Worm (Caenorhabditis elegans) whole organism, L1 larva: ENCODE results near the gene F53C11.5.

Experiments used
- C04F5.9 ChIP-seq: sonication (generic microtip); optimal IDR thresholded peaks from 2 replicates; lab custom pipeline; 2016; ENCODE audit warnings: missing genetic modification characterization, missing compliant biosample characterization
- C34B4.2 ChIP-seq: sonication (generic microtip); optimal IDR thresholded peaks from 2 replicates; lab custom pipeline; 2017; ENCODE audit warnings: mild to moderate bottlenecking, missing genetic modification characterization, missing compliant biosample characterization
- blmp-1 ChIP-seq: fragments of 150-350 bp; optimal IDR thresholded peaks from 2 replicates; lab custom pipeline; 2014; ENCODE audit warnings: missing biosample characterization, missing genetic modification characterization
- efl-1 ChIP-seq, 4 experiments: fragments of 150-350 bp; optimal IDR thresholded peaks in 3 of 4; peaks in 1 of 4; 1 replicate in 1 of 4; 2 replicates in 3 of 4; lab custom pipeline; 2014; ENCODE audit warnings: missing biosample characterization in 2 of 4, missing genetic modification characterization in 2 of 4, missing genetic modification reagents in 2 of 4
- efl-3 ChIP-seq: fragments of 200-800 bp; sonication (Bioruptor generic); optimal IDR thresholded peaks from 2 replicates; lab custom pipeline; 2018; ENCODE audit warnings: mild to moderate bottlenecking, missing genetic modification characterization, missing compliant biosample characterization
- elt-2 ChIP-seq: sonication (generic microtip); optimal IDR thresholded peaks from 2 replicates; lab custom pipeline; 2016; ENCODE audit warnings: missing genetic modification characterization, mild to moderate bottlenecking, inconsistent platforms, missing compliant biosample characterization, missing genetic modification reagents
- fkh-10 ChIP-seq: sonication (generic microtip); optimal IDR thresholded peaks from 2 replicates; lab custom pipeline; 2017; ENCODE audit warnings: missing biosample characterization, missing genetic modification reagents, missing genetic modification characterization
- fkh-8 ChIP-seq: sonication (generic microtip); optimal IDR thresholded peaks from 2 replicates; lab custom pipeline; 2016; ENCODE audit warnings: mild to moderate bottlenecking, missing genetic modification characterization, missing compliant biosample characterization
- fos-1 ChIP-seq: fragments of 150-350 bp; optimal IDR thresholded peaks from 2 replicates; lab custom pipeline; 2014; ENCODE audit warnings: missing biosample characterization, missing genetic modification characterization
- grh-1 ChIP-seq: fragments of 200-800 bp; sonication (Bioruptor generic); IDR thresholded peaks from 2 replicates; pipeline ENCODE4 v1.3.6; 2022; ENCODE audit warnings: missing genetic modification reagents, missing genetic modification characterization, missing compliant biosample characterization
- lin-14 ChIP-seq: fragments of 200-800 bp; sonication (Bioruptor generic); optimal IDR thresholded peaks from 2 replicates; lab custom pipeline; 2018; ENCODE audit warnings: mild to moderate bottlenecking, missing genetic modification characterization, moderate library complexity, missing compliant biosample characterization
- lin-35 ChIP-seq, 2 experiments: fragments of 150-350 bp; optimal IDR thresholded peaks; 2 replicates each; lab custom pipeline; 2014; ENCODE audit warnings: missing biosample characterization in 2 of 2, missing genetic modification characterization in 2 of 2, missing genetic modification reagents in 2 of 2
- lsy-2 ChIP-seq, 2 experiments: fragments of 150-350 bp; optimal IDR thresholded peaks; 2 replicates each; lab custom pipeline; 2014; ENCODE audit warnings: missing biosample characterization in 2 of 2, missing genetic modification characterization in 2 of 2
- nhr-20 ChIP-seq: sonication (generic microtip); optimal IDR thresholded peaks from 2 replicates; lab custom pipeline; 2016; ENCODE audit warnings: mild to moderate bottlenecking, missing genetic modification characterization, missing compliant biosample characterization
- nhr-237 ChIP-seq: fragments of 150-350 bp; optimal IDR thresholded peaks from 2 replicates; lab custom pipeline; 2014; ENCODE audit warnings: missing biosample characterization, missing genetic modification characterization
- nhr-47 ChIP-seq: sonication (generic microtip); optimal IDR thresholded peaks from 2 replicates; lab custom pipeline; 2016; ENCODE audit warnings: mild to moderate bottlenecking, missing genetic modification characterization, moderate library complexity, missing compliant biosample characterization
- nhr-71 ChIP-seq: sonication (generic microtip); optimal IDR thresholded peaks from 2 replicates; lab custom pipeline; 2016; ENCODE audit warnings: mild to moderate bottlenecking, missing genetic modification characterization, moderate library complexity, missing compliant biosample characterization
- pax-3 ChIP-seq: fragments of 200-800 bp; sonication (Bioruptor generic); optimal IDR thresholded peaks from 2 replicates; lab custom pipeline; 2018; ENCODE audit warnings: mild to moderate bottlenecking, missing genetic modification characterization, moderate library complexity, missing compliant biosample characterization
- rnt-1 ChIP-seq: sonication (generic microtip); optimal IDR thresholded peaks from 2 replicates; lab custom pipeline; 2016; ENCODE audit warnings: mild to moderate bottlenecking, missing genetic modification characterization, moderate library complexity, missing compliant biosample characterization
- skn-1 ChIP-seq: fragments of 150-350 bp; optimal IDR thresholded peaks from 2 replicates; lab custom pipeline; 2014; ENCODE audit warnings: missing biosample characterization, missing genetic modification characterization
- snu-23 ChIP-seq: sonication (generic microtip); optimal IDR thresholded peaks from 2 replicates; lab custom pipeline; 2016; ENCODE audit warnings: missing genetic modification characterization, missing compliant biosample characterization
- sup-37 ChIP-seq: fragments of 200-800 bp; sonication (Bioruptor generic); optimal IDR thresholded peaks from 2 replicates; lab custom pipeline; 2018; ENCODE audit warnings: mild to moderate bottlenecking, missing genetic modification characterization, missing compliant biosample characterization
- swsn-7 ChIP-seq: sonication (generic microtip); optimal IDR thresholded peaks from 2 replicates; lab custom pipeline; 2016; ENCODE audit warnings: missing genetic modification characterization, missing compliant biosample characterization
- tlp-1 ChIP-seq: fragments of 150-350 bp; optimal IDR thresholded peaks from 2 replicates; lab custom pipeline; 2014; ENCODE audit warnings: missing biosample characterization, missing genetic modification characterization
- ztf-11 ChIP-seq, 2 experiments: sonication (generic microtip); optimal IDR thresholded peaks; 2 replicates each; lab custom pipeline; 2016 to 2017; ENCODE audit warnings: missing genetic modification characterization in 2 of 2, missing biosample characterization in 1 of 2, missing compliant biosample characterization in 1 of 2
- ztf-4 ChIP-seq: fragments of 150-350 bp; optimal IDR thresholded peaks from 2 replicates; lab custom pipeline; 2014; ENCODE audit warnings: missing biosample characterization, missing genetic modification characterization

F53C11.5 gene

DNA sequence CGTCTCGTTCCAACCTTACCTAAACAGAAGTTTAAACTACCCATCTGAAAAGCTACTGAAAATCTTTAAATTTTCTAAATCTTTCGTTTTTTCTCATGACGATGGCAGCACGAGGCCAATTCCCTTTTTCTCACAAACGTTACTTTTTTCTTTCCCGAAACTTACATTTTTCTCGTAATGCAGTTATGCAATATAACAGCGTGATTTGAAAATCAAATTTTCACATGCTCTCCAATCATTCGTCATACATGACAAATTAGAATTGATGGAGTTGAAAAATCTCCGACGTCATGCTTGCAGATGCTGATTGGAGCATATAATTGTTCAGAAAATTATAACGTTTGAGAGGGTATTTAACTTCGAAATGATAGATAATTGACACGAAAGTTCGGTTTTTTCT lies 23.6 kb upstream of the F53C11.5 start:
- TF ChIP-seq lin-14 (GFP tag; lab: Kevin White, UChicago) (peak; percentile 42), pax-3 (tag; lab: Kevin White, UChicago) (peak; percentile 56), fkh-10 (GFP tag; lab: Kevin White, UChicago) (peak; percentile 0), nhr-71 (tag; lab: Kevin White, UChicago) (peak; percentile 70), tlp-1 (no peak), lsy-2 (tag; optimal IDR thresholded peaks at IDR 0.05; lab: Kevin White, UChicago) (peak in 1 of 2 experiments; percentile 5), swsn-7 (peak; percentile 11), nhr-47 (tag; lab: Kevin White, UChicago) (peak; percentile 56), nhr-237 (no peak), fkh-8 (peak; percentile 91)

DNA sequence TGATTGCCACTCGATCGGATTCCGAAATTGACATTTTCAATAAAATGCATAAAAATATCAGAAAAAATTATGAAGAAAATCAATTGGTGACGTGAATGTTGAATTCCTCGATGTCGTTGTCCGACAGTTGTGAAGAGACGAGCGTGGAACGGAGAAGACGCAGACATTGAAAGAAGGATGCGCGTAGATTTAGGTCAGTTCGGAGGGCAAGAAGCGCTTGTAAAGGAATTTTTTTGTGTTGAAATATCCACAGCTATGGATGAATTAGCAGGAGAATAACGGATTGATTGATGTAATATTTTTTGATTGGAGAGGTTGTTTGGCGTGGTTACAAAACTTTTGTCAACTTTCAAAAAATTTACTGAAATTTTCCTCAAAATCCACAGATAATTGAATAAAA lies 19.0 kb upstream of the F53C11.5 start, which contains the start of gene F20G2.3:
Gene F20G2.3 (minus strand): TSS at position 101 of the 400 bp plus-strand sequence.
- TF ChIP-seq ztf-11 (tag; optimal IDR thresholded peaks at IDR 0.05; lab: Kevin White, UChicago) (no peak), blmp-1 (tag; lab: Kevin White, UChicago) (peak; percentile 25), C34B4.2 (no peak)

DNA sequence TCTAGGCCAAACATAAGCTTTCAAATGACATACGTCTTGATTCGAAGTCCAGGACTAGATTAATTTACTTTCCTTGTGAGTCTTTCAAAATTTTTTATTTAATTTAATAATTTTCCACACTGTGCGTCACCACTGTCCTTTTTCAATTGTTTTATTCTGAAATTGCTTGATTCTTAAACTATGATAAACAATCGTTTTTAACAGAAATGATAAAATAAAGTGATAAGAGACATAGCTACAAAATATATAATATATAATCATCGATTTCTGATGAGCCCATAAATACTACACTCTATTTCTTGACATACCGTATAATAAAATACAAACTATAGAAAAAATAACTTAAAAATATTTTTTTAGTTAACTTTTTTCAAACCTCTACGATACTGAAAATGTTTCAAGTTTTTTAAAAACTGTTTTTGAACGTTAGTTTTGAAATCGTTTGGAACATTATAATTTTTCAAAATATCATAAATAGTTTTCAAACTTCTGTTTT lies 18.4 kb upstream of the F53C11.5 start, which contains the start of gene nas-24:
Gene nas-24 (plus strand): TSS at position 446 of the 496 bp plus-strand sequence.
- TF ChIP-seq pax-3 (tag; lab: Kevin White, UChicago) (no peak), elt-2 (tag; lab: Kevin White, UChicago) (peak; percentile 23)

ce11 chrV:13771209-13771608 lies 16.1 kb upstream of the F53C11.5 start, which contains the start of gene F20G2.5:
Gene F20G2.5 (plus strand): TSS chrV:13771509.
- TF ChIP-seq fos-1 (tag; lab: Kevin White, UChicago) (no peak), elt-2 (tag; lab: Kevin White, UChicago) (peak; percentile 22)

DNA sequence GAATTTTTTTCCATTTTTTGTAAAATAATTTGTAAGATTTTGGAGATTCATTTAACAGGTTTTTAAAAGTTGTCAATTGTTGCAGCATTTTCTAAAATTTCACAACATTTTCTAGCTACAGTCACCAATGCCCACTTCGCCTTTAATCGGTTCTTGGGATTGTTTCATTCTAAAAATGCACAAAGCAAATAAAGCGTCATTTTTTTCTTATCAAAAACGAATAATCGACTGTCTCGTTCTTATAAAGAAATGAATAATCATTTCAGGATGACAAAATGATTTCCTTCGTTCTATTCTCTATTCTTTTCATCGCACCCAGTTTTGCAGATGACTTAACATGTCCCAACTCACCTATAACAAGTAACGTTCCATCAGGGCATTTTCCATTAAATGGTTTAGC lies 11.8 kb upstream of the F53C11.5 start, which contains the start of gene F53C11.1:
Gene F53C11.1 (plus strand): TSS at position 268 of the 400 bp plus-strand sequence.
- TF ChIP-seq elt-2 (tag; lab: Kevin White, UChicago), result peak; percentile 18
- no peak for TF ChIP-seq C04F5.9 (tag; lab: Kevin White, UChicago)

DNA sequence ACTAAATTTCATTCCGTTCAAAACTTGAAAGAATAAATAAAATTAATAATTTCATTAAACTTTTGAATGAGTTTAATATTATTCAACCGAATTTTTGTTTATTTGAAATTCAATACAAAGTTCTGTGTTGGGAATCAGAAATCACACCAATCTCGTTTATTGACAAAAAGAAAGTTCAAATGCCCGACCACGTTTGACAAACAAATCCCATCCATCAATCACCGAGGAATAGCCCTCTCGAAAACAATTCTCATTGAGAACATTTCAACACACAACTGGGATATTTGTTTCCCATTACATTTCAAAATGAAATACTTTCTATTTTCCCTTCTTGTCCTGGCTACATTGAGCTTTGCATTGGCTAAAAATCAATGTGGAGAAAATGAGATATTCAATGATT lies 9.5 kb upstream of the F53C11.5 start, which contains the start of gene F53C11.9:
Gene F53C11.9 (plus strand): TSS at position 159 of the 400 bp plus-strand sequence.
- TF ChIP-seq ztf-4 (tag; lab: Kevin White, UChicago) (no peak), skn-1 (tag; lab: Kevin White, UChicago) (no peak), blmp-1 (tag; lab: Kevin White, UChicago) (peak; percentile 32), rnt-1 (tag; lab: Kevin White, UChicago) (peak; percentile 25)

DNA sequence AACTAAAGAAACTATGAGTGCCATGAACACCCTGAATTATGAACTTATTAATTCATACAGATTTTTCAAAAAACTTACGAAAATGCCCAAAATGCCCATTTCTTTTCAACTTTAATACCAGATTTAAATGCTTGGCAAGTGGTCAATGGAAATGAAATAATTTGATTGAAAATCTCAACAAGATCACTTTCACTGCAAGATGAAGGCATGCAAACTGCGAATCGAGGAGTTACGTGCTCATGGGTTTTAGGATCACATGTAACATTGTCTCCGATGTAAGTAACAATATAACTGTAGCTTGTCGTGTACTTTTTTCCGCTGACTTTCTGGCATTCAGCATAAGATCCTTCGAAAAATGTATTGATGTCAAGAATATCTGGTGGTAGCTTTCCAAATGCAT lies 6.4 kb upstream of the F53C11.5 start:
- TF ChIP-seq pax-3 (tag; lab: Kevin White, UChicago) (no peak), efl-1 (optimal IDR thresholded peaks at IDR 0.05; lab: Kevin White, UChicago) (no peak), efl-1 (GFP tag; optimal IDR thresholded peaks at IDR 0.05 in 1 of 2; lab: Kevin White, UChicago) (peak in 1 of 2 experiments; percentile 84), sup-37 (GFP tag; lab: Kevin White, UChicago) (no peak), rnt-1 (tag; lab: Kevin White, UChicago) (no peak), efl-3 (GFP tag; lab: Kevin White, UChicago) (no peak)

DNA sequence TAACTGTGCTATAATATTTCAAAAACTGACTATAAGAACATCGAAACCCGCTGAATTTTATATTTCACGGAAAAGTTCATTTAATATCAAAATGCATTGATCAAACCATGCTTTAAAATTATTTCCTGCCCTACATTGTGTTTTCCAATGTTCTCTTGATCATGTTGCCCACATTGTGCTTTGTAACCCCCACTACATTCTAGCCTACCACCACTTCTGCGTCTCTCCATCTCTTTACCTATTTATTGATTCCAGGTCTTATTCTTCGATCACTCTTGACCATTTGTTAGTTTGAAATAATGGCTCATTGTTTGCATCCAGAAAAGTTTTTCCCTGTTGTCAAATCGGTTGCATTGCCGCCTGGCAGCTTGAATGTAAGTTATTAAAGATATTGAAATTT lies 5.2 kb upstream of the F53C11.5 start, which contains the start of gene decr-1.1:
Gene decr-1.1 (plus strand): TSS at position 210 of the 400 bp plus-strand sequence.
- peak; percentile 40 for TF ChIP-seq nhr-71 (tag; lab: Kevin White, UChicago)
- peak; percentile 10 for TF ChIP-seq snu-23
- TF ChIP-seq lin-35 (GFP tag; optimal IDR thresholded peaks at IDR 0.05; lab: Kevin White, UChicago), result peak in 1 of 2 experiments; percentile 49
- peak; percentile 11 for TF ChIP-seq rnt-1 (tag; lab: Kevin White, UChicago)
- no peak for TF ChIP-seq grh-1
- TF ChIP-seq nhr-20 (tag; lab: Kevin White, UChicago), result peak; percentile 75
- no peak for TF ChIP-seq efl-1 (optimal IDR thresholded peaks at IDR 0.05; lab: Kevin White, UChicago)
- TF ChIP-seq efl-1 (GFP tag; optimal IDR thresholded peaks at IDR 0.05 in 1 of 2; lab: Kevin White, UChicago), result no peak
